Worm (Caenorhabditis elegans) whole organism, L4 larva: Measurements from ENCODE around the gene frl-1.

ENCODE experiments used
- D1046.2 ChIP-seq: fragments of 200-800 bp; sonication (Bioruptor generic); IDR thresholded peaks from 2 replicates; pipeline ENCODE4 v1.3.6; 2022; ENCODE audit warnings: missing genetic modification characterization, missing compliant biosample characterization
- F10B5.3 ChIP-seq: sonication (generic microtip); optimal IDR thresholded peaks from 2 replicates; lab custom pipeline; 2016; ENCODE audit warnings: mild to moderate bottlenecking, missing genetic modification characterization, missing compliant biosample characterization
- F26F4.8 ChIP-seq: fragments of 200-800 bp; sonication (Bioruptor generic); conservative IDR thresholded peaks from 2 replicates; pipeline ENCODE4 v1.3.6; 2022; ENCODE audit warnings: missing genetic modification characterization, missing compliant biosample characterization
- F37D6.2 ChIP-seq: sonication (generic microtip); optimal IDR thresholded peaks from 2 replicates; lab custom pipeline; 2016; ENCODE audit warnings: mild to moderate bottlenecking, missing genetic modification characterization, missing compliant biosample characterization
- F44E2.7 ChIP-seq: fragments of 200-800 bp; sonication (Bioruptor generic); IDR thresholded peaks from 2 replicates; pipeline ENCODE4 v2.1.2; 2022; ENCODE audit warnings: missing genetic modification characterization, missing compliant biosample characterization
- T20F7.1 ChIP-seq: fragments of 200-800 bp; sonication (Bioruptor generic); optimal IDR thresholded peaks from 2 replicates; lab custom pipeline; 2018; ENCODE audit warnings: mild to moderate bottlenecking, missing genetic modification characterization, missing compliant biosample characterization
- T26A8.4 ChIP-seq: fragments of 200-800 bp; sonication (Bioruptor generic); IDR thresholded peaks from 2 replicates; pipeline ENCODE4 v1.3.6; 2022; ENCODE audit warnings: missing genetic modification characterization, missing compliant biosample characterization
- Y5F2A.4 ChIP-seq: fragments of 200-800 bp; sonication (Bioruptor generic); optimal IDR thresholded peaks from 2 replicates; lab custom pipeline; 2018; ENCODE audit warnings: mild to moderate bottlenecking, missing genetic modification characterization, missing compliant biosample characterization
- Y75B8A.6 ChIP-seq: fragments of 200-800 bp; sonication (Bioruptor generic); IDR thresholded peaks from 2 replicates; pipeline ENCODE4 v1.3.6; 2022; ENCODE audit warnings: missing genetic modification reagents, missing genetic modification characterization, missing compliant biosample characterization
- ZK546.5 ChIP-seq, 2 experiments: sonication (generic microtip); optimal IDR thresholded peaks; 2 replicates each; lab custom pipeline; 2017; ENCODE audit warnings: missing biosample characterization in 2 of 2, missing genetic modification characterization in 2 of 2
- aha-1 ChIP-seq: fragments of 150-350 bp; peaks from one replicate; lab custom pipeline; 2014; ENCODE audit warnings: missing biosample characterization, missing genetic modification characterization
- ceh-32 ChIP-seq: sonication (generic microtip); optimal IDR thresholded peaks from 2 replicates; lab custom pipeline; 2016; ENCODE audit warnings: mild to moderate bottlenecking, missing genetic modification characterization, missing compliant biosample characterization; ENCODE audit not compliant: poor library complexity
- ceh-44 ChIP-seq: fragments of 200-800 bp; sonication (Bioruptor generic); IDR thresholded peaks from 2 replicates; pipeline ENCODE4 v1.3.6; 2022; ENCODE audit warnings: missing genetic modification reagents, missing genetic modification characterization, missing compliant biosample characterization
- ceh-62 ChIP-seq: sonication (generic microtip); optimal IDR thresholded peaks from 2 replicates; lab custom pipeline; 2017; ENCODE audit warnings: missing biosample characterization, missing genetic modification characterization
- cey-2 ChIP-seq: sonication (generic microtip); optimal IDR thresholded peaks from 3 replicates; lab custom pipeline; 2017; ENCODE audit warnings: missing genetic modification characterization, mild to moderate bottlenecking, missing compliant biosample characterization, antibody characterized with exemption, borderline replicate concordance; ENCODE audit not compliant: insufficient read depth
- daf-16 ChIP-seq, 3 experiments: sonication (generic microtip); optimal IDR thresholded peaks; 2 replicates each; lab custom pipeline; 2016 to 2017; ENCODE audit warnings: missing genetic modification characterization in 3 of 3, missing genetic modification reagents in 3 of 3, mild to moderate bottlenecking in 2 of 3, missing compliant biosample characterization in 2 of 3, missing biosample characterization in 1 of 3, moderate library complexity in 1 of 3
- dmd-8 ChIP-seq: fragments of 200-800 bp; sonication (Bioruptor generic); IDR thresholded peaks from 2 replicates; pipeline ENCODE4 v1.3.6; 2022; ENCODE audit warnings: missing genetic modification characterization, missing compliant biosample characterization
- dpl-1 ChIP-seq: fragments of 150-350 bp; optimal IDR thresholded peaks from 2 replicates; lab custom pipeline; 2014; ENCODE audit warnings: missing biosample characterization, missing genetic modification reagents, missing genetic modification characterization
- dve-1 ChIP-seq: sonication (generic microtip); optimal IDR thresholded peaks from 2 replicates; lab custom pipeline; 2017; ENCODE audit warnings: antibody characterized with exemption, mild to moderate bottlenecking, missing genetic modification characterization, missing compliant biosample characterization; ENCODE audit not compliant: insufficient read depth
- egl-27 ChIP-seq: sonication (generic microtip); optimal IDR thresholded peaks from 3 replicates; lab custom pipeline; 2017; ENCODE audit warnings: missing biosample characterization, missing genetic modification reagents, missing genetic modification characterization
- fkh-10 ChIP-seq: fragments of 150-350 bp; optimal IDR thresholded peaks from 2 replicates; lab custom pipeline; 2014; ENCODE audit warnings: missing biosample characterization, missing genetic modification reagents, missing genetic modification characterization
- fos-1 ChIP-seq: fragments of 150-350 bp; optimal IDR thresholded peaks from 2 replicates; lab custom pipeline; 2014; ENCODE audit warnings: missing biosample characterization, missing genetic modification characterization
- hlh-11 ChIP-seq: fragments of 200-800 bp; sonication (Bioruptor generic); optimal IDR thresholded peaks from 2 replicates; lab custom pipeline; 2018; ENCODE audit warnings: mild to moderate bottlenecking, missing genetic modification characterization, missing compliant biosample characterization
- hmg-1.1 ChIP-seq: fragments of 200-800 bp; sonication (Bioruptor generic); IDR thresholded peaks from 2 replicates; pipeline ENCODE4 v1.3.6; 2022; ENCODE audit warnings: missing genetic modification reagents, missing genetic modification characterization, missing compliant biosample characterization
- lin-1 ChIP-seq: fragments of 200-800 bp; sonication (Bioruptor generic); IDR thresholded peaks from 2 replicates; pipeline ENCODE4 v1.3.6; 2022; ENCODE audit warnings: missing genetic modification reagents, missing genetic modification characterization, missing compliant biosample characterization
- lin-13 ChIP-seq: fragments of 150-350 bp; optimal IDR thresholded peaks from 2 replicates; lab custom pipeline; 2014; ENCODE audit warnings: missing biosample characterization, missing genetic modification reagents, missing genetic modification characterization
- madf-5 ChIP-seq, 2 experiments: fragments of 200-800 bp; sonication (Bioruptor generic); IDR thresholded peaks; 2 replicates each; pipeline ENCODE4 v1.3.6; 2022; ENCODE audit warnings: missing compliant biosample characterization in 2 of 2, missing genetic modification characterization in 2 of 2
- mdt-29 ChIP-seq: fragments of 200-800 bp; sonication (Bioruptor generic); IDR thresholded peaks from 2 replicates; pipeline ENCODE4 v1.3.6; 2022; ENCODE audit warnings: missing genetic modification reagents, missing genetic modification characterization, missing compliant biosample characterization
- mxl-3 ChIP-seq: fragments of 200-800 bp; sonication (Bioruptor generic); optimal IDR thresholded peaks from 2 replicates; lab custom pipeline; 2018; ENCODE audit warnings: mild to moderate bottlenecking, missing genetic modification characterization, missing compliant biosample characterization
- nhr-10 ChIP-seq: fragments of 150-350 bp; optimal IDR thresholded peaks from 2 replicates; lab custom pipeline; 2014; ENCODE audit warnings: missing biosample characterization, missing genetic modification characterization
- nhr-11 ChIP-seq: fragments of 150-350 bp; optimal IDR thresholded peaks from 2 replicates; lab custom pipeline; 2014; ENCODE audit warnings: missing biosample characterization, missing genetic modification characterization
- nhr-111 ChIP-seq: fragments of 200-800 bp; sonication (Bioruptor generic); optimal IDR thresholded peaks from 2 replicates; lab custom pipeline; 2018; ENCODE audit warnings: mild to moderate bottlenecking, missing genetic modification characterization, missing compliant biosample characterization
- nhr-25 ChIP-seq: sonication (generic microtip); optimal IDR thresholded peaks from 2 replicates; lab custom pipeline; 2017; ENCODE audit warnings: missing genetic modification characterization, mild to moderate bottlenecking, missing compliant biosample characterization, antibody characterized with exemption, moderate library complexity, borderline replicate concordance; ENCODE audit not compliant: insufficient read depth
- nhr-42 ChIP-seq: fragments of 200-800 bp; sonication (Bioruptor generic); IDR thresholded peaks from 2 replicates; pipeline ENCODE4 v1.3.6; 2022; ENCODE audit warnings: missing genetic modification characterization, missing compliant biosample characterization
- nhr-76 ChIP-seq: fragments of 150-350 bp; optimal IDR thresholded peaks from 2 replicates; lab custom pipeline; 2014; ENCODE audit warnings: missing biosample characterization, missing genetic modification characterization
- nhr-77 ChIP-seq: fragments of 150-350 bp; optimal IDR thresholded peaks from 2 replicates; lab custom pipeline; 2014; ENCODE audit warnings: missing biosample characterization, missing genetic modification characterization
- pha-4 ChIP-seq, 2 experiments: fragments of 150-350 bp in 1 of 2; fragments of 200-800 bp in 1 of 2; sonication (Bioruptor generic) in 1 of 2; IDR thresholded peaks in 1 of 2; optimal IDR thresholded peaks in 1 of 2; 2 replicates each; pipeline versions ENCODE4 v1.3.6 to Lab custom; 2014 to 2022; ENCODE audit warnings: missing genetic modification characterization in 2 of 2, missing genetic modification reagents in 2 of 2, missing biosample characterization in 1 of 2, missing compliant biosample characterization in 1 of 2
- php-3 ChIP-seq: fragments of 200-800 bp; sonication (Bioruptor generic); IDR thresholded peaks from 2 replicates; pipeline ENCODE4 v1.3.6; 2022; ENCODE audit warnings: missing genetic modification reagents, missing genetic modification characterization, missing compliant biosample characterization
- pqm-1 ChIP-seq: sonication (generic microtip); optimal IDR thresholded peaks from 2 replicates; lab custom pipeline; 2017; ENCODE audit warnings: missing biosample characterization, missing genetic modification characterization
- rbr-2 ChIP-seq: sonication (generic microtip); optimal IDR thresholded peaks from 2 replicates; lab custom pipeline; 2016; ENCODE audit warnings: missing genotype, missing genetic modification characterization, missing compliant biosample characterization
- set-16 ChIP-seq: fragments of 200-800 bp; sonication (Bioruptor generic); IDR thresholded peaks from 2 replicates; pipeline ENCODE4 v1.3.6; 2022; ENCODE audit warnings: missing genetic modification reagents, missing genetic modification characterization, missing compliant biosample characterization
- skn-1 ChIP-seq: fragments of 150-350 bp; optimal IDR thresholded peaks from 2 replicates; lab custom pipeline; 2014; ENCODE audit warnings: missing biosample characterization, missing genetic modification characterization
- snpc-1.2 ChIP-seq: fragments of 200-800 bp; sonication (Bioruptor generic); IDR thresholded peaks from 2 replicates; pipeline ENCODE4 v1.3.6; 2022; ENCODE audit warnings: missing genetic modification reagents, missing genetic modification characterization, missing compliant biosample characterization
- snpc-4 ChIP-seq: fragments of 150-350 bp; optimal IDR thresholded peaks from 2 replicates; lab custom pipeline; 2014; ENCODE audit warnings: missing biosample characterization, missing genetic modification characterization
- unc-39 ChIP-seq: sonication (generic microtip); optimal IDR thresholded peaks from 2 replicates; lab custom pipeline; 2017; ENCODE audit warnings: missing biosample characterization, missing genetic modification characterization
- zfp-2 ChIP-seq: sonication (generic microtip); optimal IDR thresholded peaks from 2 replicates; lab custom pipeline; 2016; ENCODE audit warnings: mild to moderate bottlenecking, missing genetic modification characterization, missing compliant biosample characterization
- zip-11 ChIP-seq: fragments of 200-800 bp; sonication (Bioruptor generic); IDR thresholded peaks from 2 replicates; pipeline ENCODE4 v1.3.6; 2022; ENCODE audit warnings: missing genetic modification characterization, missing compliant biosample characterization
- zip-2 ChIP-seq: fragments of 150-350 bp; optimal IDR thresholded peaks from 2 replicates; lab custom pipeline; 2014; ENCODE audit warnings: missing biosample characterization, missing genetic modification characterization
- ztf-11 ChIP-seq: fragments of 150-350 bp; optimal IDR thresholded peaks from 2 replicates; lab custom pipeline; 2014; ENCODE audit warnings: missing biosample characterization, missing genetic modification characterization

frl-1 gene

DNA sequence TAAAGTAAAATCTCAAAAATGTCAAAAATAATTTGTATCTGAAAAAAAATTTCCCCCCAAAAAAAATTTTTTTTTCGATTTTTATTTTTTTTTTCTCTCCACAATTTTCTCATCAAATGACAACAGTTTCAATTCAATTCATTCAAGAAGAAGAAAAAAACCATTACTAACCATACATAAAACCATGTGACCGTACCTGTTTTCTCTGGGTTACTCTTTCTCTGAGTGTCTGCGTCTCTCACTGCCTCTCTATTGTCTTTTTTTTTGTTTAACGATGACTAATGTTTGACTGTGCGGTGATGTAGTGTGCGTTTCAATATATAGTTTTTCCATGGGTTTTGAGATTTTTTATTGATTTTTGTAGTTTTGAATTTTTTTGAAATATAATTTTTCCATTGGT lies 33.2 kb upstream of the frl-1 start (continued):
- no peak for TF ChIP-seq snpc-1.2
- no peak for TF ChIP-seq fos-1 (tag; lab: Kevin White, UChicago)
- no peak for TF ChIP-seq F10B5.3
- TF ChIP-seq egl-27 (tag; lab: Kevin White, UChicago), result no peak
- TF ChIP-seq pqm-1 (tag; lab: Kevin White, UChicago), result no peak
- no peak for TF ChIP-seq skn-1 (tag; lab: Kevin White, UChicago)
- TF ChIP-seq dmd-8 (GFP tag; lab: Robert Waterston, UW), result no peak
- no peak for TF ChIP-seq F37D6.2 (tag; lab: Kevin White, UChicago)
- TF ChIP-seq lin-1, result no peak
- no peak for TF ChIP-seq nhr-11 (tag; lab: Kevin White, UChicago)
- TF ChIP-seq Y5F2A.4 (GFP tag; lab: Kevin White, UChicago), result no peak
- TF ChIP-seq set-16 (GFP tag; lab: Robert Waterston, UW), result no peak
- no peak for TF ChIP-seq ceh-32 (tag; lab: Kevin White, UChicago)
- no peak for TF ChIP-seq ceh-62 (tag; lab: Kevin White, UChicago)
- no peak for TF ChIP-seq ztf-11 (tag; lab: Kevin White, UChicago)
- TF ChIP-seq zip-11 (GFP tag; lab: Robert Waterston, UW), result no peak
- TF ChIP-seq php-3 (GFP tag; lab: Robert Waterston, UW), result peak; percentile 19; the same call in 1 of the 2 replicates
- no peak for TF ChIP-seq T20F7.1 (GFP tag; lab: Kevin White, UChicago)
- TF ChIP-seq zip-2 (tag; lab: Kevin White, UChicago), result no peak
- TF ChIP-seq dpl-1 (GFP tag; lab: Kevin White, UChicago), result peak; percentile 5
- TF ChIP-seq pha-4 (GFP tag; IDR thresholded peaks at IDR 0.05; lab: Robert Waterston, UW), result no peak
- peak; percentile 94 for TF ChIP-seq pha-4 (tag; optimal IDR thresholded peaks at IDR 0.05; lab: Kevin White, UChicago)
- peak; percentile 42 for TF ChIP-seq nhr-77
- TF ChIP-seq aha-1 (tag; lab: Kevin White, UChicago), result peak; percentile 2
- no peak for TF ChIP-seq fkh-10 (GFP tag; lab: Kevin White, UChicago)
- TF ChIP-seq rbr-2, result no peak
- TF ChIP-seq lin-13 (GFP tag; lab: Kevin White, UChicago), result peak; percentile 71
- TF ChIP-seq daf-16 (GFP tag; optimal IDR thresholded peaks at IDR 0.05; lab: Kevin White, UChicago), result no peak
- TF ChIP-seq daf-16 (tag; optimal IDR thresholded peaks at IDR 0.05; lab: Kevin White, UChicago), result peak; percentile 89
- TF ChIP-seq T26A8.4 (GFP tag; lab: Robert Waterston, UW), result no peak
- no peak for TF ChIP-seq unc-39
- TF ChIP-seq ceh-44 (GFP tag; lab: Robert Waterston, UW), result no peak
- TF ChIP-seq Y75B8A.6 (GFP tag; lab: Robert Waterston, UW), result no peak
- TF ChIP-seq mdt-29, result no peak
- TF ChIP-seq nhr-10 (tag; lab: Kevin White, UChicago), result no peak
- no peak for TF ChIP-seq ZK546.5 (tag; optimal IDR thresholded peaks at IDR 0.05; lab: Kevin White, UChicago)
- TF ChIP-seq cey-2 (tag; lab: Kevin White, UChicago), result no peak

- TF ChIP-seq skn-1 (tag; lab: Kevin White, UChicago) (no peak), mxl-3 (GFP tag; lab: Kevin White, UChicago) (no peak), ceh-44 (GFP tag; lab: Robert Waterston, UW) (no peak), hlh-11 (tag; lab: Kevin White, UChicago) (no peak), nhr-76 (tag; lab: Kevin White, UChicago) (no peak), F44E2.7 (GFP tag; lab: Robert Waterston, UW) (no peak), F37D6.2 (tag; lab: Kevin White, UChicago) (no peak), madf-5 (GFP tag; IDR thresholded peaks at IDR 0.05; lab: Robert Waterston, UW) (no peak), hmg-1.1 (GFP tag; lab: Robert Waterston, UW) (no peak), F26F4.8 (GFP tag; lab: Robert Waterston, UW) (no peak), daf-16 (GFP tag; optimal IDR thresholded peaks at IDR 0.05; lab: Kevin White, UChicago) (no peak), daf-16 (tag; optimal IDR thresholded peaks at IDR 0.05; lab: Kevin White, UChicago) (peak; percentile 54), zfp-2 (no peak), snpc-4 (tag; lab: Kevin White, UChicago) (no peak), nhr-42 (GFP tag; lab: Robert Waterston, UW) (no peak), dve-1 (tag; lab: Kevin White, UChicago) (peak; percentile 20), T26A8.4 (GFP tag; lab: Robert Waterston, UW) (no peak), Y75B8A.6 (GFP tag; lab: Robert Waterston, UW) (no peak), nhr-111 (GFP tag; lab: Kevin White, UChicago) (no peak), nhr-25 (no peak), nhr-77 (no peak), fos-1 (tag; lab: Kevin White, UChicago) (no peak), zip-11 (GFP tag; lab: Robert Waterston, UW) (no peak), ceh-62 (tag; lab: Kevin White, UChicago) (no peak), D1046.2 (GFP tag; lab: Robert Waterston, UW) (no peak)
Measured at ce11 chrIII:2091367-2091766, 32.6 kb upstream of the frl-1 start.
